Fruit fly (Drosophila melanogaster): ENCODE results near the gene TwdlH.

dm6 chr3R:26629618-26630017 lies 3.9 kb upstream of the TwdlH start, which contains the start of gene TwdlJ:
- no peak for TF ChIP-seq insv (optimal IDR thresholded peaks at IDR 0.05)
- no peak for TF ChIP-seq psq (optimal IDR thresholded peaks at IDR 0.05)
- no peak for TF ChIP-seq Sin3A (optimal IDR thresholded peaks at IDR 0.05)
- TF ChIP-seq h (optimal IDR thresholded peaks at IDR 0.05): no peak
- TF ChIP-seq ttk (optimal IDR thresholded peaks at IDR 0.05): no peak
